Fruit fly (Drosophila melanogaster): ENCODE measurements around the gene Hibch.

The Hibch gene

DNA sequence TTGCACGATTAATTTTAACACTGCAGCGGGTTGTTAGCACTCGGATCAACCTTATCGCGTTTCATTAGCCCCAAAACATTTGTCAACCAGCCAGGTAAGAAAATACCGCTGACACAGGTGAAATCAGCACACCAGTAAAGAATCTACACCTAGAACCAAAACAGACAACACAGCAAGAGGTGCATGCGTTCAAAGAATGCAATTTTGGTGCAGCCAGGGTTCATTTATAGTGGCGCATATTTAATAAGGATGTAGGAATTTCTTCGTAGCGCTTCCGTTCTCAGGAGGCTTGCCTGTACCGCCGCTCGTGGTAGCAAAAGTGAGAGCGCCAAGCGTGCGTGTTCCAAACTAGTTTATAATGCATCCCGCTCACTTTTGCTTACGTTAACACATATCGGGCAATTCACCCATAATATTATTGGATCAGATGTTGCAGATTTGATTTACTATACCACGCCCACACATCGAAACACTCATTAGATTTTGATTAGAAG lies 14.6 kb upstream of the Hibch start (continued):
- TF ChIP-seq CG4854 (GFP tag; optimal IDR thresholded peaks at IDR 0.05) (no peak), ab (GFP tag; optimal IDR thresholded peaks at IDR 0.05) (no peak), CG15269 (tag; optimal IDR thresholded peaks at IDR 0.05) (no peak), CG13287 (GFP tag; IDR thresholded peaks at IDR 0.05; ENCODE audit: partially characterized antibody) (no peak; the same call in 1 of the 2 replicates), Jarid2 (GFP tag; optimal IDR thresholded peaks at IDR 0.05) (no peak), CG3726 (GFP tag; IDR thresholded peaks at IDR 0.05) (no peak; the same call in 2 of the 3 replicates), pan (optimal IDR thresholded peaks at IDR 0.05) (no peak), pan (GFP tag; optimal IDR thresholded peaks at IDR 0.05 in 1 of 2, IDR thresholded peaks at IDR 0.05 in 1 of 2) (peak in 1 of 2 experiments; percentile 34), CG4328 (GFP tag; optimal IDR thresholded peaks at IDR 0.05) (no peak), grau (tag; optimal IDR thresholded peaks at IDR 0.05) (peak; percentile 93), org-1 (GFP tag; optimal IDR thresholded peaks at IDR 0.05) (no peak), CG1529 (GFP tag; optimal IDR thresholded peaks at IDR 0.05) (no peak), dan (GFP tag; IDR thresholded peaks at IDR 0.05) (no peak), Fer1 (GFP tag; optimal IDR thresholded peaks at IDR 0.05) (no peak), abd-A (tag; optimal IDR thresholded peaks at IDR 0.05) (no peak), PHDP (tag; optimal IDR thresholded peaks at IDR 0.05) (no peak), al (GFP tag; IDR thresholded peaks at IDR 0.05) (0 out of 2 replicates have a peak, but pooled peaks have one; percentile 7), CG14050 (GFP tag; IDR thresholded peaks at IDR 0.05) (no peak), gem (tag; optimal IDR thresholded peaks at IDR 0.05) (no peak), E2f2 (GFP tag; IDR thresholded peaks at IDR 0.05) (peak; percentile 30; the same call in 1 of the 2 replicates), crol (GFP tag; IDR thresholded peaks at IDR 0.05) (no peak), Xrp1 (GFP tag; IDR thresholded peaks at IDR 0.05) (0 out of 2 replicates have a peak, but pooled peaks have one; percentile 32), dysf (GFP tag; IDR thresholded peaks at IDR 0.05) (peak; percentile 33; the same call in 1 of the 3 replicates), ci (GFP tag; IDR thresholded peaks at IDR 0.05) (no peak), CG18262 (tag; optimal IDR thresholded peaks at IDR 0.05) (no peak), kah (GFP tag; optimal IDR thresholded peaks at IDR 0.05) (no peak), HLH3B (GFP tag; IDR thresholded peaks at IDR 0.05) (0 out of 2 replicates have a peak, but pooled peaks have one; percentile 22), Rfx (GFP tag; IDR thresholded peaks at IDR 0.05) (peak; percentile 25; the same call in 1 of the 2 replicates), cas (GFP tag; IDR thresholded peaks at IDR 0.05) (no peak), CG7745 (tag; optimal IDR thresholded peaks at IDR 0.05) (no peak), CG2116 (GFP tag; optimal IDR thresholded peaks at IDR 0.05) (no peak), CG3995 (GFP tag; optimal IDR thresholded peaks at IDR 0.05) (no peak), Med (GFP tag) (peak; percentile 40), toy (GFP tag; IDR thresholded peaks at IDR 0.05) (no peak), mld (GFP tag; IDR thresholded peaks at IDR 0.05; ENCODE audit: partially characterized antibody) (no peak), D19B (GFP tag; optimal IDR thresholded peaks at IDR 0.05) (no peak), stc (GFP tag; IDR thresholded peaks at IDR 0.05) (peak; percentile 4; the same call in 1 of the 2 replicates), ken (GFP tag; IDR thresholded peaks at IDR 0.05) (no peak), CG14441 (GFP tag; IDR thresholded peaks at IDR 0.05) (peak; percentile 15; the same call in 1 of the 2 replicates), Sry-δ (GFP tag; optimal IDR thresholded peaks at IDR 0.05) (no peak), ara (GFP tag; IDR thresholded peaks at IDR 0.05) (peak; percentile 22; the same call in 1 of the 2 replicates), CG9727 (GFP tag; optimal IDR thresholded peaks at IDR 0.05) (no peak), CG11456 (GFP tag; IDR thresholded peaks at IDR 0.05) (peak; percentile 56; the same call in 2 of the 3 replicates), fru (optimal IDR thresholded peaks at IDR 0.05) (no peak), CG11560 (tag; IDR thresholded peaks at IDR 0.05) (no peak), CG6175 (GFP tag; IDR thresholded peaks at IDR 0.05) (no peak), eyg (GFP tag; optimal IDR thresholded peaks at IDR 0.05) (no peak), CG34422 (GFP tag; IDR thresholded peaks at IDR 0.05) (peak; percentile 70; the same call in 1 of the 3 replicates), B-H1 (GFP tag; IDR thresholded peaks at IDR 0.05) (no peak), Pdp1 (GFP tag; optimal IDR thresholded peaks at IDR 0.05) (peak in 1 of 2 experiments; percentile 4), CG16813 (GFP tag; IDR thresholded peaks at IDR 0.05; ENCODE audit: partially characterized antibody) (0 out of 3 replicates have a peak, but pooled peaks have one; percentile 21), pnt (GFP tag; optimal IDR thresholded peaks at IDR 0.05) (peak; percentile 10)
